Fruit fly (Drosophila melanogaster) Kc167 (cell line): ENCODE data around the gene CG8219.

Experiments
- Myc ChIP-seq: fragments of >200 bp; optimal IDR thresholded peaks from 2 replicates; lab custom pipeline; 2017; ENCODE audit warnings: missing external identifiers
- Sin3A ChIP-seq: fragments of >200 bp; optimal IDR thresholded peaks from 2 replicates; lab custom pipeline; 2018; ENCODE audit warnings: missing external identifiers
- h ChIP-seq: fragments of >200 bp; optimal IDR thresholded peaks from 3 replicates; lab custom pipeline; 2018; ENCODE audit warnings: missing external identifiers
- insv ChIP-seq: fragments of >200 bp; optimal IDR thresholded peaks from 3 replicates; lab custom pipeline; 2018; ENCODE audit warnings: missing external identifiers
- psq ChIP-seq: fragments of >200 bp; optimal IDR thresholded peaks from 2 replicates; lab custom pipeline; 2017; ENCODE audit warnings: missing external identifiers
- ttk ChIP-seq: sonication (Bioruptor generic); optimal IDR thresholded peaks from 2 replicates; lab custom pipeline; 2017; ENCODE audit warnings: missing external identifiers

CG8219 gene

DNA sequence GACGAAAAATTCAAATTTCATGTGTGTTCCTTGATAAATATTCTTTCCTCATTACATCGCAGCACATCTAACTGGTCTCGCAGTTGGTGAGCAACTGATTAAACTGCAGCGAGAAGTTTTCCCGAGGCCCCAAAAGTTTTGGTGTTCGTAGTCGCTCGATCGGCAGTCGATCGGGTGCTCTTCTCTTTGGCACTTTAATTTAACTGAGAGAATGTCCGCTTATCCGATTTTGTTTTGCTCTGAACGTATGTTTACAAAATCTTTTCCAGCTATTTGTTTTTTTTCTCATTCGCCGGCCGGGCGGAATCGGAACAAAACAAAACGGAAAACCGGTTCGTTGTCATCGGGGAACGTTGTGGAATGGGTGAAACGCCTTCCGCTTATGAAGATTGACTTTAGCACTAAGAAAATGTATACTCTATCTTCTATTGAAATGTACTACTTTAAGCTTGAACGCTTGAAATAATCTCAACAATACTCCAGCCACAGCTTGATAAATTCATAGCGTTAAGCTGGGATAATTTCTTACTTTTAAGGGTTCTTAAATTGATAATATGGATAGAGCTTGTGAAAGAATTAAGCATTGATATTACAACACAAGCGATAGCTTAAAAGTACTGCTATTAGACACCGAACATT, 18.4 kb downstream of the CG8219 start:
- TF ChIP-seq h (lab: Kevin White, UChicago) (no peak), insv (lab: Kevin White, UChicago) (no peak), Sin3A (lab: Kevin White, UChicago) (no peak), psq (lab: Kevin White, UChicago) (no peak), ttk (lab: Kevin White, UChicago) (no peak), Myc (no peak)

DNA sequence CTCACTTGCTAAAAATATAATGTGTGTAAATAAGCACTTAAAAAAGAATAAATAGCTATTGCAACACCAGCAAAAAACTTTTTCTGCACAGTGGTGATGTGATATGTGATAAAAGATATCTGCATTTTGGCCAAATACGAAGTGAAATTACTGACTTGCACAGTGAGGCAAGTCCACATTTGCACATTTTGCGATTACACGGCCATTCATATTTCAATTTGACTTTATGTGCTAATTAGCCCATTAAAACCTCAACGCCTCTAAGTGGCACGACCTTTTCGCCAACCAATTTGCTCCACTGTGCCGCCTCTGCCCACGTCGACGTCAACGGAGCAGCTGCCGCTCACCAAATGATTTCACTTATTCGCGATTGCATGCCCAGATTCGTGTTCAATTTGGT, 19.9 kb downstream of the CG8219 start, which contains the start of gene CG33946:
Gene CG33946, plus strand, starts transcription at position 392 of the 400 bp plus-strand sequence.
- no peak for TF ChIP-seq insv (lab: Kevin White, UChicago)
- no peak for TF ChIP-seq h (lab: Kevin White, UChicago)
- TF ChIP-seq Sin3A (lab: Kevin White, UChicago): no peak
- TF ChIP-seq ttk (lab: Kevin White, UChicago): no peak

DNA sequence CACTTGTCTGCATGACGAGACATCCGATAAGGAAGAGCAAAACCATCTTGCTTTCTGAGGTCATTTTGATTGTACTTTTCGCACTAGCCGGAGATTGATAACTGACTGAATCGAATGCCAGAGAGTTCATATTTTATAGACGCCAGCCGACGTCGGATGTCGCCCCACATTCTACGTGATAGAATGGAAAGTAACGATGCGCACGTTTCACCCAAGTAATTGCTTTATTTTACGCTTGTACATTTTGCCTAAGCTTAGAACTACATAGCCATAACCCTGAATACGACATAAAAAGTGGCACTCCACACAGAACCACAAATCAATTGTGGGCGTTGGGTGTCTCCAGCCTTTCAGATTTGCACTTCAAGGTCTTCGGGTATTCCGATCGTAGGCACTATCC, 32.0 kb downstream of the CG8219 start, which contains the start of gene CG13299:
Gene CG13299, minus strand, starts transcription at position 101 of the 400 bp plus-strand sequence.
- no peak for TF ChIP-seq Sin3A (lab: Kevin White, UChicago)

DNA sequence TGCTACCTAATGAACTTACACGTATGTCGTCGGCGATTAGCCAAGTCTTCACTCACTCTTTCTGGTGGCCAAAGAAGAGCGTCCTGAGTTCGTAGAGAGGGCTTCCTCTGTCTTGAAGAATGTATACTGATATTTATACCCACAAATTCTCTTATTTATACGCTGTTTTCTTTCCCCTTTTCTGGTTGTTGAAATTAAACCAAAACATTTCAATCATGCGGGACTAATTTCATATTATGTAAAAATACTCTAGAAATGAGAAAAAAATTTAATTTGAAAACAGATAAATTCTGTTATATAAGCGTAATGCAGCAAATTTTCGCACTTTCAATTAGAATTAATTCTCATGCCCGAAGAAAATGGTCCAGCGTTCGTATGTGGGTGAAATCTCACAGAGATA, 33.0 kb downstream of the CG8219 start, which contains the start of gene BG642312:
Gene BG642312, minus strand, starts transcription at position 101 of the 400 bp plus-strand sequence.
- no peak for TF ChIP-seq Sin3A (lab: Kevin White, UChicago)
- no peak for TF ChIP-seq psq (lab: Kevin White, UChicago)
- no peak for TF ChIP-seq Myc

DNA sequence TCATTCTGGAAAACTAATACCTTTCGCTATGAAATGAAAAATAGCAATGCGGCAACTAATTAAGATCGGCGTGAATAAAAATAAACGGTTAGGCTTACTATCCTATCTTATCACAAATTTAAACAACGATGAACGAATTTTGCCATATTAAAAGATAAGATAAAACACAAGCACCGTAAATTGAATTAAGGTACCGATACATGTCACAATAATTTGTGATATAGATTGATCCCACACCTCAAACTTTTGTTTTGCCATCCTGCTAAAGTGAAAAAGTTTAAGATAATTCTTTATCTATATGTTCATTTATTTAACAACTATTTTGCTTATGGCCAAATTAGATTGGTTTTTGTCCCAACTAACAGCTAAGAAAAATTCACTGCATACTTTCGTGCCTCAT, 33.8 kb downstream of the CG8219 start, which contains the start of gene CG42714:
Gene CG42714, minus strand, starts transcription at position 22 of the 400 bp plus-strand sequence.
- no peak for TF ChIP-seq h (lab: Kevin White, UChicago)
- TF ChIP-seq psq (lab: Kevin White, UChicago): no peak
- no peak for TF ChIP-seq Myc
- TF ChIP-seq Sin3A (lab: Kevin White, UChicago): no peak
- TF ChIP-seq ttk (lab: Kevin White, UChicago): no peak
- TF ChIP-seq insv (lab: Kevin White, UChicago): no peak

DNA sequence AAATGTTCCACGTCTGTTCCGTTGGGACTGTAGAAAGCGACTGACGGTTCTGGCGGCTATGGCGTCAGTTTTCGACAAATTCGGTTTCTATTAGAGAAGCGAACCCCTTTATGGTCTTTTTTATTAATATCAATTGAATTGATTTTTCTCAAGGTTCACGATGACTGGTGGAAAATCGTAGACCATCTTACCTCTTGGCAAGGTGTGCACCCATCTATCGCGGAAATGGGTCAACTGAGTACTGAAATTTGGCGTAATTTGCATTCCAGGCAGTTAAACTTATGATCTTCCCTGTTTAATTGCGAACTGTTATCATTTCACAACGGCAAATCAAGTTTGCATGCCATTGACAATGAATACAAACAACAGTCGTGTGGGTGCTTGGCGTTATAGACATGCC, 39.7 kb downstream of the CG8219 start, which contains the start of gene CG10226:
Gene CG10226, minus strand, starts transcription at position 101 of the 400 bp plus-strand sequence.
- TF ChIP-seq h (lab: Kevin White, UChicago) (no peak), ttk (lab: Kevin White, UChicago) (no peak), Myc (no peak), insv (lab: Kevin White, UChicago) (no peak), psq (lab: Kevin White, UChicago) (no peak), Sin3A (lab: Kevin White, UChicago) (no peak)

DNA sequence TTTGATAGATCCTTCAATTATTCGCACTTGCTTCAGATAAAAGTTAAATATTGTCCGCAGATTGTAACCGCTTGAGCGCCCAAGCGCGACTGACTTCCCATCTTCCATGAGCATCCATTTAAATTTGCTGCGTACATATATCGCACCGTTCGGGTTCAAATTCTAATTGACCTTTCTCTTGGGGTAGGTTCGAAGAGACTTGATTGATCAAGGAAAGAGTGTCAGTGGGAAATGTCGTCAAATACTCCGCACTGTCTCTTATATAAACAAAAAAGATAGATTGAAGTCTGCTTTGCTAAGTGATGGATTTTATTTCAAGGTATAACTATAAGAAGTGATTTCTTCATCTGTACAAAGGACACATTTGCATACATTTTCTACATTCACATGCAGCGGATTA, 45.4 kb downstream of the CG8219 start, which contains the start of gene Mdr65:
Gene Mdr65, minus strand, starts transcription at position 101 of the 400 bp plus-strand sequence.
- TF ChIP-seq Myc (no peak), insv (lab: Kevin White, UChicago) (no peak), Sin3A (lab: Kevin White, UChicago) (no peak), h (lab: Kevin White, UChicago) (no peak)

DNA sequence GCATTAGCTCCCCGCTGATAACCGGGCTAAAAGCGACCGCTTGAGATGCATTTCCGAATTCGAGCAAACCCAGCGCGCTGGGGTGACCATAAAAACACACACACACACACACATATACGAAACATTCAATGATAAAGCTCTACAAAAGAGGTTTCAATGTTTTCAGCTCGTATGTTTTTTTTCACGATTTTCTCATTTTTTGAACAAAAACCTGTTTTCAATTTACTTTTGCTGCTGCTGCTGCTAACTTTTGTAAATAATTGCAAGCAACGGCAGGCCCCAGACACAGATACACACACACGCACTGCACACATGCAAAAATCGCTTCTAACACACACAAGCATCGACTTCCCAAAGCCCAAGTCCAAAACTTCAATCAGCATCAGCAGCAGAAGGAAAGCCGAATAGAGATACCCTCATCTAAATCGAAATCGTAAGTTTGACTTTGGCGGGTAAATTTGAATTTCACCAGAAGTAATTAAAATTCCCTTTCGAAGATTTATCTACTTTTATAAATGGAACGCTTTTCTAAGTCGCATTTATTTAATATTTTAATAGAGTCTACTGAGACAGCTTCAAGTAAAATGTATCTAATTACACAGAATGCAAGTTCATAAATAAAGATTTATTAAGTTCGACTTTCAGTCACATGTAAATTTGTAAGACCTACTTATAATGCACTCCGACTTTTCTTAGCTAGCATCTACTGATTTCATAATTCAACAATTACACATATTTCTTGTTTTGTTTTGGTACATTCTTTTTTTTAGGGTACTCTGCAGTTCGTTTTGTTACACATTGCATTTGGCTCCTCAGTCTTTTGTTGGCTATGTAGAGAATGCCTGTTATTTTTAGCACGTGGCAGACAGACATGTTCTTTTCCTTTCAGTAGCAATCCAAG, 49.2 kb downstream of the CG8219 start:
- TF ChIP-seq h (lab: Kevin White, UChicago) (no peak), psq (lab: Kevin White, UChicago) (no peak), Sin3A (lab: Kevin White, UChicago) (no peak), Myc (no peak), ttk (lab: Kevin White, UChicago) (no peak), insv (lab: Kevin White, UChicago) (no peak)
